Fruit fly (Drosophila melanogaster) whole organism, pupa: Measurements from ENCODE around the gene squ.

Source experiments
- CG15710 ChIP-seq: fragments of 200-800 bp; sonication (Bioruptor generic); optimal IDR thresholded peaks from 2 replicates; lab custom pipeline; 2018; ENCODE audit warnings: missing biosample characterization, mild to moderate bottlenecking, missing genetic modification characterization, moderate library complexity
- CG4496 ChIP-seq: fragments of 200-800 bp; sonication (Bioruptor generic); IDR thresholded peaks from 3 replicates; pipeline ENCODE4 v1.3.6; 2022; ENCODE audit warnings: missing biosample characterization, missing genetic modification characterization

dm6 chr2L:16640846-16641245, 39.0 kb upstream of the squ start:
- TF ChIP-seq CG15710 (no peak), CG4496 (GFP tag; lab: Robert Waterston, UW) (peak; percentile 30; the same call in 1 of the 3 replicates)
